Fruit fly (Drosophila melanogaster): ENCODE results near the gene CG10588.

Gene CG10588

DNA sequence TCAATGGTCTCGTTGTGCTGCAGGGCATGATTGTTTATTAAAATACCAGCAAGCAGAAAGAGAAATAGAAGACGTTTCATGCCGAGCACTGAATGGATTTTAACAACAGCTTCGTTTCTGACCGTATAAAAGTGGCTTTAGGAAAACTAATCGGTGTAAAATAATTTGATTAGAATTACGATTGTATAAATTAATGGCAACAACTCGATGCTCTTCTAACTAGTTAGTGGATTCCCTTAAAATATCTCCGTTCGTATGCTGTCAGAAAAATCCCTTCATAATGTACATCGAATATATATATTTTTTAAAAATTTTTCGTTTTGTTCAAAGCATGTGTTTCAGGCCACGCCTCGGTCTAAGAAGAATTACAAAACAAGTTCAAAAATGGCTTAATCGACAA, at the start of gene CG10588, which contains the start of gene Sems:
TSS of gene CG10588 (plus strand) at position 285 of the 400 bp plus-strand sequence.
TSS of gene Sems (minus strand) at position 101 of the 400 bp plus-strand sequence.
- TF ChIP-seq CG8478 (optimal IDR thresholded peaks at IDR 0.05), result no peak
- TF ChIP-seq CTCF (optimal IDR thresholded peaks at IDR 0.05), result no peak

- TF ChIP-seq CG8478 (optimal IDR thresholded peaks at IDR 0.05), result no peak
- TF ChIP-seq CTCF (optimal IDR thresholded peaks at IDR 0.05), result no peak
Measured at dm6 chr3L:20906959-20907358, 49.8 kb upstream of the CG10588 start.

DNA sequence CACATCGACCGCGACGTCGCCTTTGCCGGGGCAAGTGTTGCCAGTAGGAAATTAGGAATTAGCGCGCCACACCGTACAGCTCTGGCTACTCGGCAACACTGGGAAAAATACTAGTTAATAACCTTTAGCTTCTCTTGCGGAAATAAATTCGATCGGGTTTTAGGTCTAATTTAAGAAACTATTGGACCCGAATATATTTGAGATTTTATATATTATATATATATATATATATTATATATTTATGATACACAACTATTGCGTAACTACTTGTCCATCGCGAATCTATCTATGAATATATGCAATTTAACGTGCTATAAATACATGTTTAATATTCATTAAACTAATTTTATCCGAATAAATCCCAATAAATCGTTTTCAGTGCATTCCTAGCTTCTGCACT, 42.4 kb upstream of the CG10588 start:
- TF ChIP-seq CTCF (optimal IDR thresholded peaks at IDR 0.05) (no peak), CG8478 (optimal IDR thresholded peaks at IDR 0.05) (no peak)

dm6 chr3L:20915111-20915510, 41.6 kb upstream of the CG10588 start:
- no peak for TF ChIP-seq CG8478 (optimal IDR thresholded peaks at IDR 0.05)
- no peak for TF ChIP-seq CTCF (optimal IDR thresholded peaks at IDR 0.05)

- TF ChIP-seq CTCF (optimal IDR thresholded peaks at IDR 0.05), result no peak
- no peak for TF ChIP-seq CG8478 (optimal IDR thresholded peaks at IDR 0.05)
Measured at dm6 chr3L:20917025-20917691, 39.6 kb upstream of the CG10588 start.

- no peak for TF ChIP-seq CTCF (optimal IDR thresholded peaks at IDR 0.05)
- no peak for TF ChIP-seq CG8478 (optimal IDR thresholded peaks at IDR 0.05)
Measured at dm6 chr3L:20918945-20919344, 37.8 kb upstream of the CG10588 start.

dm6 chr3L:20920495-20920894, 36.2 kb upstream of the CG10588 start:
- TF ChIP-seq CTCF (optimal IDR thresholded peaks at IDR 0.05), result no peak
- no peak for TF ChIP-seq CG8478 (optimal IDR thresholded peaks at IDR 0.05)

DNA sequence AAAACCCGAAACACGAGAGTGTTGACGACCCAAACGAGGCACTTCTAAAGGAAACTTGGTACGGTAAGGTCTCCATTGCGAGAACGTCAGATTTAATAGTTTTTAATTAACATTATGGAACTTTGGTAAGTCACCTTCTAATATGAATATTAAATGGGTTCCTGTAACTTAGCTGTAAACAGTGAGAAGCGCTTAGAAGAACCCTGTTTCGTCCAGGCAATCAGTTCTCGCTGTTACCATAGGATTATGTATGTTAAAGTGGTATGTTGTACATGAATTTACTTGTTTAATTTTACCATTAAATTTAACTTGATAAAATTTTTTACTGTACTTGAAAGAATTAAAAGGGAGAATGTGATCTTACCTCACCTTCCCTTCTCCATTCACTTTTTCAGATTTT, 34.9 kb upstream of the CG10588 start:
- no peak for TF ChIP-seq CG8478 (optimal IDR thresholded peaks at IDR 0.05)
- no peak for TF ChIP-seq CTCF (optimal IDR thresholded peaks at IDR 0.05)

DNA sequence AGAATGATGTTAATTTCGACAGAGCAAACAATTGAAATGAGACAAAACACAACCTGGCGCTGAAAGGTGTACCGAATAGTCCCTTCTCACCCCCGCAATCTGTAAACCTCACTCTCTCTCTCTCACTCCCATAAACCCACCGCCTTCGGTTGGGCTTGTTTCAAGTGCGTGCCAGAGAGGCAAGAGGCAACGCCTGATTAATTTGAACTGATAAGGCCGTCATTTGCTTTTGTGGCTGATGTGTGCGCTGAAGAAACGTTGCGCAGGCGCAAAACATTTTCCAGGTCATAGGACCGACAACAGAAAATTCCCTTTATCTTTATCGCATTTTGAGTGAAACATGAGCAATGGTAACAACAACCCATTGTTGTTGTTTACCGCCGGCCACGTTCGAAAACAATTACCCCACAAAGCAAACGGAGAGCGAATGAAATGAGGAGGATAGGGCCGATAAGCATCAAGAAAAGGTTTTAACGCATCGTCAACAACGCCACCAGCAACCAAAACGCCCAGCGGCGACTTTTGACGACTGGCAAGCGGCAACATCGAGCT, 34.4 kb upstream of the CG10588 start:
- no peak for TF ChIP-seq CTCF (optimal IDR thresholded peaks at IDR 0.05)
- TF ChIP-seq CG8478 (optimal IDR thresholded peaks at IDR 0.05), result no peak

- TF ChIP-seq CTCF (optimal IDR thresholded peaks at IDR 0.05) (no peak), CG8478 (optimal IDR thresholded peaks at IDR 0.05) (no peak)
Measured at dm6 chr3L:20923030-20923591, 33.6 kb upstream of the CG10588 start.

DNA sequence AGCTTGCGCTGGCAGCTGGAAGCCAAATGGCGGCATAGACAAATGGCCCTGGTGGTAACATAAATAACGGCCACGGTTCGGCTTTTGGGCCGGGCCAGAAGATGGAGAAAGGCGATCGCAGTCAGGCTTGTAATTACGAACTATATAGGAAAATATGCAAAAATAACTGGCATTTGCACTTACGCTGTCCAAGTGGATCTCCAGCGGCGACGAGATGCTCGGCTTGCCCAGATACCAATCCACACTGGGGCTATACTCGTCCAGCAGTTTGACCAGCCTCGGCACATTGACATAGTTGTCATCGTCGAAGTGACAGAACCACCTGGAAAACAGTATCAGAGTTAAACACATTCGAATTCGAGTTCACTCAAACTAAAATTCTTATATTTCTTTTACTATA, 29.2 kb upstream of the CG10588 start, which contains the start of gene CG10589:
TSS of gene CG10589 (plus strand) at position 301 of the 400 bp plus-strand sequence.
- no peak for TF ChIP-seq CTCF (optimal IDR thresholded peaks at IDR 0.05)
- TF ChIP-seq CG8478 (optimal IDR thresholded peaks at IDR 0.05), result no peak

dm6 chr3L:20929418-20929817, 27.3 kb upstream of the CG10588 start:
- TF ChIP-seq CTCF (optimal IDR thresholded peaks at IDR 0.05), result no peak
- TF ChIP-seq CG8478 (optimal IDR thresholded peaks at IDR 0.05), result no peak

dm6 chr3L:20930059-20930785, 26.5 kb upstream of the CG10588 start:
- no peak for TF ChIP-seq CTCF (optimal IDR thresholded peaks at IDR 0.05)
- no peak for TF ChIP-seq CG8478 (optimal IDR thresholded peaks at IDR 0.05)

DNA sequence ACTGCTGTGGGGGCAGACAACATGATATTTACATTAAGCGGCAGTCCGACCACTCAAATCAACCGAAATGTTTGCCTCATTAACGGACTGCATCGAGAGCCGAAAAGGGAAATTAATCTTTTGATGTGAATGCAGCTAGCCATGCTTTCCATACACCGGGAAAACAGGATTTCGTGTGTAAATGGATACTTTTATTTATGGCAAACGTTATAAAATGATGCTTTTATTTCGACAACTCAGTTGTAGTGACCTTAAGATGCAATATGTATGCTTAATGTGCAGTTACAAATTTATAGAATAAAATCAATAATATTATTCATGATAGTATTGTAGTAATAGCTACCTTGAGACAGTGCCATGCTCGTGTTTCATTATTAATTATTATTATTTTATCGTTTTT, 25.2 kb upstream of the CG10588 start:
- TF ChIP-seq CG8478 (optimal IDR thresholded peaks at IDR 0.05) (no peak), CTCF (optimal IDR thresholded peaks at IDR 0.05) (no peak)

dm6 chr3L:20932556-20932955, 24.2 kb upstream of the CG10588 start:
- TF ChIP-seq CG8478 (optimal IDR thresholded peaks at IDR 0.05) (no peak), CTCF (optimal IDR thresholded peaks at IDR 0.05) (no peak)

DNA sequence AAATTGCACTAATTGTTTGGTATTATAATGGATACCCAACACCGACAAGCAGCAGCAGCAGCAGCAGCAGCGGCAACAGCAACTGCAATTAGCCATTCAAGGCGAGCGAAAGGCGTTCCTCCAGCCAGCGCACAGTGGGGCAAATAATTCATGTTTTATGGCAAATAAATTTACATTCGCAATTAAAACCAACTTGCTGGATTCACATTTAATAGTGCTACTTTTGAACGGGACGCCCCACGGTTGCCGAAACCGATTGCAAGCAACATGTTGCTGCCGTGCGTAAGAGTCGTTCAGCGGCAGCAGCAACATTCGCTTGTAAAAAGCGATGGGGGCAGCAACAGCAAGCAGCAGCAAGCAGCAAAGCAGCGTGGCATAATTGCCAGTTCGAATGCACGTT, 23.0 kb upstream of the CG10588 start:
- TF ChIP-seq CTCF (optimal IDR thresholded peaks at IDR 0.05) (no peak), CG8478 (optimal IDR thresholded peaks at IDR 0.05) (no peak)

All from S2 (cell line).